Worm (Caenorhabditis elegans) whole organism, late embryonic: Measurements from ENCODE around the gene nhx-5.

Experiments used
- K09A11.1 ChIP-seq: sonication (generic microtip); optimal IDR thresholded peaks from 2 replicates; lab custom pipeline; 2017; ENCODE audit warnings: antibody characterized with exemption, mild to moderate bottlenecking, missing genetic modification characterization, missing compliant biosample characterization; ENCODE audit not compliant: insufficient read depth
- ama-1 ChIP-seq: fragments of 150-350 bp; optimal IDR thresholded peaks from 2 replicates; lab custom pipeline; 2014
- ceh-22 ChIP-seq: sonication (generic microtip); optimal IDR thresholded peaks from 2 replicates; lab custom pipeline; 2017; ENCODE audit warnings: missing biosample characterization, missing genetic modification characterization
- fax-1 ChIP-seq: sonication (generic microtip); optimal IDR thresholded peaks from 2 replicates; lab custom pipeline; 2016; ENCODE audit warnings: missing genotype, missing genetic modification characterization, missing compliant biosample characterization
- gmeb-2 ChIP-seq: sonication (generic microtip); optimal IDR thresholded peaks from 2 replicates; lab custom pipeline; 2016; ENCODE audit warnings: missing genetic modification characterization, inconsistent platforms, missing compliant biosample characterization
- hlh-30 ChIP-seq: sonication (generic microtip); optimal IDR thresholded peaks from 2 replicates; lab custom pipeline; 2017; ENCODE audit warnings: antibody characterized with exemption, missing genetic modification characterization, missing compliant biosample characterization; ENCODE audit not compliant: insufficient read depth
- nhr-11 ChIP-seq: fragments of 150-350 bp; optimal IDR thresholded peaks from 2 replicates; lab custom pipeline; 2014; ENCODE audit warnings: missing biosample characterization, missing genetic modification characterization
- pqm-1 ChIP-seq: sonication (generic microtip); optimal IDR thresholded peaks from 2 replicates; lab custom pipeline; 2016; ENCODE audit warnings: missing genetic modification characterization, missing compliant biosample characterization

DNA sequence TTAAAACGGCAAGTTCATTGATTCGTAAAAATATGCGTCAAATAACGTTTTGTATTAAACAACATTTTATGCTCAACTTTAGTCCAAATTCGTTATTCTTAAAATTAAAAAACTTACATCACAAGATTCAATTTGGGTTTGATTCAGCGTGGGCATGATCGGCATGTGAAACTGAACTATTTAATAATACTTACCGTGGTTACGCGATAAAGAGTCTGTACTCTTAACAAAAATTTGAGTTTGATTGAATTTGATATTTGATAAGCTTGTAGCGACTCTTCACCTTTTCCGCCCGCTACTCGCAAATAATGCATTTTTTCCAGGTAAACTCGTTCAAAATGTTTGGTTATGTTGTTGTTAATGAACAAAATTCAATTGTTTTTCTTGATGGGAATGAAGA is 43.3 kb upstream of the nhx-5 start, which contains the start of gene glo-3:
- TF ChIP-seq K09A11.1 (tag; lab: Kevin White, UChicago) (no peak), hlh-30 (tag; lab: Kevin White, UChicago) (no peak), ama-1 (lab: Kevin White, UChicago) (no peak), pqm-1 (tag; lab: Kevin White, UChicago) (no peak), gmeb-2 (tag; lab: Kevin White, UChicago) (no peak), nhr-11 (tag; lab: Kevin White, UChicago) (no peak), fax-1 (tag; lab: Kevin White, UChicago) (no peak), ceh-22 (tag; lab: Kevin White, UChicago) (no peak)
